Worm (Caenorhabditis elegans): ENCODE measurements around the gene cla-1.

cla-1 gene

ce11 chrIV:7619261-7619660 is 30.5 kb downstream of the cla-1 start:
- TF ChIP-seq ceh-34 (tag; optimal IDR thresholded peaks at IDR 0.05) (peak; percentile 28), elt-4 (tag; optimal IDR thresholded peaks at IDR 0.05) (no peak), ceh-22 (tag; optimal IDR thresholded peaks at IDR 0.05) (no peak), pag-3 (tag; optimal IDR thresholded peaks at IDR 0.05; ENCODE audit: borderline replicate concordance) (peak; percentile 14), ztf-16 (tag; optimal IDR thresholded peaks at IDR 0.05) (no peak), unc-42 (tag; optimal IDR thresholded peaks at IDR 0.05) (peak; percentile 79), pat-9 (tag; optimal IDR thresholded peaks at IDR 0.05) (no peak), ceh-31 (tag; optimal IDR thresholded peaks at IDR 0.05) (peak; percentile 51), ceh-24 (tag; optimal IDR thresholded peaks at IDR 0.05) (no peak), ceh-6 (GFP tag; optimal IDR thresholded peaks at IDR 0.05) (no peak), eyg-1 (tag; optimal IDR thresholded peaks at IDR 0.05) (no peak), lim-6 (tag; optimal IDR thresholded peaks at IDR 0.05) (no peak), nfya-1 (tag; optimal IDR thresholded peaks at IDR 0.05) (peak; percentile 11), C08G9.2 (tag; optimal IDR thresholded peaks at IDR 0.05) (peak; percentile 8)

- peak; percentile 46 for TF ChIP-seq ceh-31 (tag; optimal IDR thresholded peaks at IDR 0.05)
- no peak for TF ChIP-seq pros-1 (tag; optimal IDR thresholded peaks at IDR 0.05)
- TF ChIP-seq ceh-14 (tag; optimal IDR thresholded peaks at IDR 0.05): peak; percentile 5
- TF ChIP-seq unc-42 (tag; optimal IDR thresholded peaks at IDR 0.05): peak; percentile 32
- no peak for TF ChIP-seq eyg-1 (tag; optimal IDR thresholded peaks at IDR 0.05)
- no peak for TF ChIP-seq ceh-22 (tag; optimal IDR thresholded peaks at IDR 0.05)
- TF ChIP-seq F13H6.1 (tag; optimal IDR thresholded peaks at IDR 0.05): no peak
- no peak for TF ChIP-seq ceh-24 (tag; optimal IDR thresholded peaks at IDR 0.05)
- TF ChIP-seq lim-6 (tag; optimal IDR thresholded peaks at IDR 0.05): no peak
- no peak for TF ChIP-seq hlh-6 (tag; optimal IDR thresholded peaks at IDR 0.05)
These were observed 31.7 kb downstream of the cla-1 start for ce11 chrIV:7620450-7620849.

- TF ChIP-seq ceh-9 (tag; optimal IDR thresholded peaks at IDR 0.05) (no peak), F13H6.1 (tag; optimal IDR thresholded peaks at IDR 0.05) (no peak), madf-2 (tag; optimal IDR thresholded peaks at IDR 0.05) (no peak), lim-6 (tag; optimal IDR thresholded peaks at IDR 0.05) (no peak), ceh-34 (tag; optimal IDR thresholded peaks at IDR 0.05) (no peak), ceh-2 (tag; optimal IDR thresholded peaks at IDR 0.05) (no peak), dve-1 (tag; optimal IDR thresholded peaks at IDR 0.05) (no peak), ceh-45 (GFP tag; IDR thresholded peaks at IDR 0.05) (no peak), elt-2 (tag; optimal IDR thresholded peaks at IDR 0.05) (no peak), ceh-48 (tag; optimal IDR thresholded peaks at IDR 0.05) (no peak), ahr-1 (tag; optimal IDR thresholded peaks at IDR 0.05) (no peak), K02D7.2 (tag; optimal IDR thresholded peaks at IDR 0.05) (no peak), pha-4 (tag; optimal IDR thresholded peaks at IDR 0.05) (no peak), lin-11 (tag; optimal IDR thresholded peaks at IDR 0.05) (no peak)
These were observed 34.3 kb downstream of the cla-1 start for ce11 chrIV:7623078-7623477.

- TF ChIP-seq ceh-31 (tag; optimal IDR thresholded peaks at IDR 0.05) (peak; percentile 0), Y22D7AL.16 (tag; optimal IDR thresholded peaks at IDR 0.05) (peak; percentile 6), hlh-13 (GFP tag; optimal IDR thresholded peaks at IDR 0.05) (no peak), unc-42 (tag; optimal IDR thresholded peaks at IDR 0.05) (peak; percentile 26)
These were observed 35.1 kb downstream of the cla-1 start for ce11 chrIV:7623868-7624267.

- TF ChIP-seq K02D7.2 (tag; optimal IDR thresholded peaks at IDR 0.05) (no peak), ztf-16 (tag; optimal IDR thresholded peaks at IDR 0.05) (no peak), hlh-6 (tag; optimal IDR thresholded peaks at IDR 0.05) (no peak), nhr-232 (tag; optimal IDR thresholded peaks at IDR 0.05) (no peak), pag-3 (tag; optimal IDR thresholded peaks at IDR 0.05; ENCODE audit: borderline replicate concordance) (no peak), ceh-34 (tag; optimal IDR thresholded peaks at IDR 0.05) (no peak), eyg-1 (tag; optimal IDR thresholded peaks at IDR 0.05) (no peak), pha-4 (tag; optimal IDR thresholded peaks at IDR 0.05) (no peak), fax-1 (tag; optimal IDR thresholded peaks at IDR 0.05) (no peak), ceh-22 (tag; optimal IDR thresholded peaks at IDR 0.05) (no peak), tbx-2 (tag; optimal IDR thresholded peaks at IDR 0.05) (no peak), dve-1 (tag; optimal IDR thresholded peaks at IDR 0.05) (no peak), elt-2 (tag; optimal IDR thresholded peaks at IDR 0.05) (no peak), ceh-6 (GFP tag; optimal IDR thresholded peaks at IDR 0.05) (no peak)
These were observed 40.2 kb downstream of the cla-1 start, which contains the start of gene F45E4.5 for ce11 chrIV:7628942-7629341. F45E4.5 (minus strand) TSS chrIV:7629042.

Data from whole organism, late embryonic.